Worm (Caenorhabditis elegans) whole organism, L2 larva: ENCODE measurements around the gene ugt-52.

Experiments
- C34F6.9 ChIP-seq: fragments of 150-350 bp; optimal IDR thresholded peaks from 2 replicates; lab custom pipeline; 2014; ENCODE audit warnings: missing biosample characterization, missing genetic modification characterization
- F13H6.1 ChIP-seq: sonication (generic microtip); optimal IDR thresholded peaks from 2 replicates; lab custom pipeline; 2016; ENCODE audit warnings: missing genetic modification characterization, missing compliant biosample characterization
- R02D3.7 ChIP-seq: fragments of 150-350 bp; optimal IDR thresholded peaks from 2 replicates; lab custom pipeline; 2014; ENCODE audit warnings: missing biosample characterization, missing genetic modification characterization
- Y55F3AM.14 ChIP-seq: fragments of 200-800 bp; sonication (Bioruptor generic); optimal IDR thresholded peaks from 2 replicates; lab custom pipeline; 2018; ENCODE audit warnings: mild to moderate bottlenecking, missing genetic modification characterization, missing compliant biosample characterization
- ZK546.5 ChIP-seq: sonication (generic microtip); optimal IDR thresholded peaks from 2 replicates; lab custom pipeline; 2017; ENCODE audit warnings: missing biosample characterization, missing genetic modification characterization
- aly-2 ChIP-seq: fragments of 150-350 bp; optimal IDR thresholded peaks from 2 replicates; lab custom pipeline; 2014; ENCODE audit warnings: missing biosample characterization, missing genetic modification characterization
- ceh-16 ChIP-seq: fragments of 150-350 bp; optimal IDR thresholded peaks from 2 replicates; lab custom pipeline; 2014; ENCODE audit warnings: missing biosample characterization, missing genetic modification characterization
- crh-2 ChIP-seq: sonication (generic microtip); optimal IDR thresholded peaks from 2 replicates; lab custom pipeline; 2017; ENCODE audit warnings: missing biosample characterization, missing genetic modification characterization
- egl-27 ChIP-seq: sonication (generic microtip); optimal IDR thresholded peaks from 3 replicates; lab custom pipeline; 2017; ENCODE audit warnings: missing biosample characterization, missing genetic modification reagents, missing genetic modification characterization
- elt-1 ChIP-seq: fragments of 150-350 bp; optimal IDR thresholded peaks from 2 replicates; lab custom pipeline; 2014; ENCODE audit warnings: missing biosample characterization, missing genetic modification characterization
- gmeb-1 ChIP-seq: fragments of 150-350 bp; optimal IDR thresholded peaks from 2 replicates; lab custom pipeline; 2014; ENCODE audit warnings: missing biosample characterization, missing genetic modification characterization
- lin-11 ChIP-seq: fragments of 150-350 bp; sonication (generic microtip); optimal IDR thresholded peaks from 2 replicates; lab custom pipeline; 2014; ENCODE audit warnings: missing biosample characterization, missing genetic modification characterization, inconsistent platforms, mixed read lengths
- lin-13 ChIP-seq: fragments of 150-350 bp; optimal IDR thresholded peaks from 2 replicates; lab custom pipeline; 2014; ENCODE audit warnings: missing biosample characterization, missing genetic modification reagents, missing genetic modification characterization
- lin-39 ChIP-seq: fragments of 150-350 bp; optimal IDR thresholded peaks from 2 replicates; lab custom pipeline; 2014; ENCODE audit warnings: missing biosample characterization, missing genetic modification reagents, missing genetic modification characterization
- lsy-2 ChIP-seq, 2 experiments: fragments of 150-350 bp in 1 of 2; sonication (generic microtip) in 1 of 2; optimal IDR thresholded peaks; 2 replicates each; lab custom pipeline; 2014 to 2017; ENCODE audit warnings: missing biosample characterization in 2 of 2, missing genetic modification characterization in 2 of 2
- mdl-1 ChIP-seq, 2 experiments: fragments of 150-350 bp in 1 of 2; sonication (generic microtip) in 1 of 2; optimal IDR thresholded peaks; 2 replicates each; lab custom pipeline; 2017; ENCODE audit warnings: missing biosample characterization in 2 of 2, missing genetic modification characterization in 2 of 2
- nhr-10 ChIP-seq: sonication (generic microtip); optimal IDR thresholded peaks from 2 replicates; lab custom pipeline; 2017; ENCODE audit warnings: missing biosample characterization, missing genetic modification characterization
- nhr-12 ChIP-seq: fragments of 150-350 bp; optimal IDR thresholded peaks from 2 replicates; lab custom pipeline; 2014; ENCODE audit warnings: missing biosample characterization, missing genetic modification characterization
- nhr-129 ChIP-seq: fragments of 150-350 bp; optimal IDR thresholded peaks from 2 replicates; lab custom pipeline; 2014; ENCODE audit warnings: missing biosample characterization, missing genetic modification characterization
- nhr-23 ChIP-seq: fragments of 150-350 bp; optimal IDR thresholded peaks from 2 replicates; lab custom pipeline; 2014; ENCODE audit warnings: missing biosample characterization, missing genetic modification reagents, missing genetic modification characterization
- nhr-237 ChIP-seq: fragments of 150-350 bp; optimal IDR thresholded peaks from 2 replicates; lab custom pipeline; 2014; ENCODE audit warnings: missing biosample characterization, missing genetic modification characterization
- nhr-25 ChIP-seq: fragments of 150-350 bp; sonication (generic microtip); optimal IDR thresholded peaks from 3 replicates; lab custom pipeline; 2014; ENCODE audit warnings: missing biosample characterization, missing genetic modification characterization
- nhr-6 ChIP-seq: fragments of 150-350 bp; optimal IDR thresholded peaks from 2 replicates; lab custom pipeline; 2014; ENCODE audit warnings: missing biosample characterization, missing genetic modification characterization
- peb-1 ChIP-seq: fragments of 150-350 bp; optimal IDR thresholded peaks from 2 replicates; lab custom pipeline; 2014; ENCODE audit warnings: missing biosample characterization, missing genetic modification characterization
- skn-1 ChIP-seq: sonication (generic microtip); optimal IDR thresholded peaks from 2 replicates; lab custom pipeline; 2017; ENCODE audit warnings: missing biosample characterization, missing genetic modification characterization
- sma-3 ChIP-seq: sonication (generic microtip); optimal IDR thresholded peaks from 2 replicates; lab custom pipeline; 2016; ENCODE audit warnings: missing genetic modification reagents, missing genetic modification characterization, missing compliant biosample characterization
- sma-9 ChIP-seq, 2 experiments: fragments of 150-350 bp in 1 of 2; sonication (generic microtip) in 1 of 2; optimal IDR thresholded peaks; 2 replicates each; lab custom pipeline; 2014 to 2016; ENCODE audit warnings: missing genetic modification characterization in 2 of 2, mild to moderate bottlenecking in 1 of 2, missing biosample characterization in 1 of 2, missing compliant biosample characterization in 1 of 2, missing genetic modification reagents in 1 of 2, moderate library complexity in 1 of 2
- snpc-4 ChIP-seq: fragments of 150-350 bp; optimal IDR thresholded peaks from 2 replicates; lab custom pipeline; 2014; ENCODE audit warnings: missing biosample characterization, missing genetic modification characterization
- unc-39 ChIP-seq: fragments of 150-350 bp; optimal IDR thresholded peaks from 2 replicates; lab custom pipeline; 2014; ENCODE audit warnings: missing biosample characterization, missing genetic modification characterization
- unc-55 ChIP-seq: fragments of 150-350 bp; sonication (generic microtip); optimal IDR thresholded peaks from 3 replicates; lab custom pipeline; 2014; ENCODE audit warnings: missing biosample characterization, missing genetic modification reagents, missing genetic modification characterization
- unc-62 ChIP-seq: fragments of 150-350 bp; optimal IDR thresholded peaks from 2 replicates; lab custom pipeline; 2014; ENCODE audit warnings: missing biosample characterization, missing genetic modification reagents, missing genetic modification characterization
- zag-1 ChIP-seq: fragments of 150-350 bp; optimal IDR thresholded peaks from 2 replicates; lab custom pipeline; 2014; ENCODE audit warnings: missing biosample characterization, missing genetic modification characterization
- ztf-1 ChIP-seq: fragments of 200-800 bp; sonication (Bioruptor generic); conservative IDR thresholded peaks from 2 replicates; pipeline ENCODE4 v1.3.6; 2022; ENCODE audit warnings: missing genetic modification characterization, missing compliant biosample characterization
- ztf-11 ChIP-seq: sonication (generic microtip); optimal IDR thresholded peaks from 2 replicates; lab custom pipeline; 2017; ENCODE audit warnings: missing biosample characterization, missing genetic modification characterization
- ztf-4 ChIP-seq: fragments of 150-350 bp; optimal IDR thresholded peaks from 2 replicates; lab custom pipeline; 2014; ENCODE audit warnings: missing biosample characterization, missing genetic modification characterization

ugt-52 gene

ce11 chrIV:829107-829506 is 50.5 kb downstream of the ugt-52 start:
- TF ChIP-seq ZK546.5 (tag; lab: Kevin White, UChicago) (no peak), ztf-1 (GFP tag; lab: Robert Waterston, UW) (no peak), aly-2 (tag; lab: Kevin White, UChicago) (no peak), ceh-16 (tag; lab: Kevin White, UChicago) (no peak), unc-62 (GFP tag; lab: Kevin White, UChicago) (no peak), C34F6.9 (tag; lab: Kevin White, UChicago) (peak; percentile 41), sma-9 (GFP tag; optimal IDR thresholded peaks at IDR 0.05; lab: Kevin White, UChicago) (no peak), sma-9 (tag; optimal IDR thresholded peaks at IDR 0.05; lab: Kevin White, UChicago) (no peak), elt-1 (no peak), nhr-129 (peak; percentile 86), egl-27 (no peak), nhr-237 (no peak), nhr-6 (tag; lab: Kevin White, UChicago) (no peak)
- TF ChIP-seq, all 48 proteins: peak for 2

DNA sequence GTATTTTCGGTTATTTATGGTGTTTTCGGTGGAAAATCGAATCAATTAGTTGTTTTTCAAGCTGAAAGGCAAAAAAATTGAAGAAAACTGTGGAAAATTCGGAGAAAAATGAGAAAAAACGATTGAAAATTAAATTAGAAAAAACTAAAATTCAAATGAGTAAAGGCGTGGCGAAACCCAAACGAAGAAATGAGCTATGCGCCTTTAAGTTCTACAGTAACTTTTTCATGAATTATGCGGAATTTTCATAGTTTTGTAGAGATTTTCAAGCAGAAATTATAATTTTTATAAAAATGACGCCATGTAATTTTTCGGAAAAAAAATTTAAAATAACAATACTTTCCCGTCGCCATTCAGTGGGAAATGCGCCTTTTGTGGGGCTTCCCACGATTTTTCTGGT is 51.1 kb downstream of the ugt-52 start:
- TF ChIP-seq ztf-1 (GFP tag; lab: Robert Waterston, UW) (no peak), crh-2 (tag; lab: Kevin White, UChicago) (no peak), mdl-1 (tag; optimal IDR thresholded peaks at IDR 0.05; lab: Kevin White, UChicago) (no peak), egl-27 (no peak), ztf-4 (no peak), Y55F3AM.14 (GFP tag; lab: Kevin White, UChicago) (no peak), nhr-12 (tag; lab: Kevin White, UChicago) (no peak), gmeb-1 (tag; lab: Kevin White, UChicago) (no peak), elt-1 (no peak), lin-11 (tag; lab: Kevin White, UChicago) (no peak), lin-39 (tag; lab: Kevin White, UChicago) (no peak), lsy-2 (tag; optimal IDR thresholded peaks at IDR 0.05; lab: Kevin White, UChicago) (no peak), ceh-16 (tag; lab: Kevin White, UChicago) (no peak), ztf-11 (tag; lab: Kevin White, UChicago) (no peak), skn-1 (tag; lab: Kevin White, UChicago) (no peak)

- no peak for TF ChIP-seq nhr-25 (tag; lab: Kevin White, UChicago)
- no peak for TF ChIP-seq ztf-11 (tag; lab: Kevin White, UChicago)
- no peak for TF ChIP-seq egl-27
- TF ChIP-seq nhr-237, result no peak
- TF ChIP-seq elt-1, result no peak
- no peak for TF ChIP-seq Y55F3AM.14 (GFP tag; lab: Kevin White, UChicago)
- no peak for TF ChIP-seq snpc-4 (tag; lab: Kevin White, UChicago)
- TF ChIP-seq unc-55 (GFP tag; lab: Kevin White, UChicago), result no peak
- TF ChIP-seq R02D3.7, result no peak
Observed at ce11 chrIV:830262-830960, 51.8 kb downstream of the ugt-52 start.

DNA sequence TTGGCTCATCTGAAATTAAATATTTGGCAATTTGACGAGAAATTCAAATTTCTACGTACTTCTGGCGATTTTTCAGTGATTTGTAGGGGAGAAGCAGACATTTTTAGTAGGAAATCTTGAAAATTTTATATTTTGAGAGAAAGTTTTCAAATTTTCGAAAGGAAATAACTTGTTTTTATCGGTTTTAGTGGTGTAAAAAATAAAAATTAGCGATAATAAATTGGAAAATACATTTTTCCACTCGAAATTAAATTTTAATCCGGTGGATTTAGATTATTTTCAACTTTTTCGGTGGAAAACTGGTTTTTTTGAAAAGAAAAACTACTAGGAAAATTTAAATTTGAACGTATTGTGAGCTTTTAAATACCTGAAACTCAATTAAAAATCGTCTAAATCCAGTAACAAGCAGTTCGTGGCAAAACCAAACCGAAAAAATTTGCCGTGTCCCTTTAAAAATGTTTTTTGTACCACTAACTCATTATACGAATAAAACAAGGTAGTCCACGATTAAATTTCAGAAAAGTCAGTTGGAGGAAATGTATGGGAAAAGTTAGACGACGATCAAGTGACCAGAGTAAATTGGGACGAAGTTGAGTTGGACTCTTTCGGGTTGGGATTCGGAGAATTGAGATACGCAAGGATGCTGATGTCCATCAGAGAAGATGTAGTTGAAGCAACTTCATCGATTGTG is 53.4 kb downstream of the ugt-52 start, which contains the start of the genes madf-1 and Y55F3BR.10:
Gene madf-1, minus strand, starts transcription at position 101 of the 691 bp plus-strand sequence.
Gene Y55F3BR.10, plus strand, starts transcription at position 641 of the 691 bp plus-strand sequence.
- TF ChIP-seq sma-3 (GFP tag; lab: Kevin White, UChicago) (no peak), ceh-16 (tag; lab: Kevin White, UChicago) (no peak), F13H6.1 (tag; lab: Kevin White, UChicago) (no peak), aly-2 (tag; lab: Kevin White, UChicago) (no peak), unc-39 (tag; lab: Kevin White, UChicago) (no peak), lin-39 (tag; lab: Kevin White, UChicago) (no peak), Y55F3AM.14 (GFP tag; lab: Kevin White, UChicago) (no peak), lsy-2 (tag; optimal IDR thresholded peaks at IDR 0.05; lab: Kevin White, UChicago) (no peak), ztf-11 (tag; lab: Kevin White, UChicago) (no peak), nhr-12 (tag; lab: Kevin White, UChicago) (no peak), lin-13 (GFP tag; lab: Kevin White, UChicago) (no peak), nhr-23 (tag; lab: Kevin White, UChicago) (no peak), nhr-10 (no peak), peb-1 (no peak), snpc-4 (tag; lab: Kevin White, UChicago) (no peak), elt-1 (no peak), zag-1 (tag; lab: Kevin White, UChicago) (no peak)
